Fruit fly (Drosophila melanogaster) whole organism, embryonic: Measurements from ENCODE around the gene Alg2.

Experiments
- Atf-2 ChIP-seq: fragments of 200-800 bp; sonication (Bioruptor generic); optimal IDR thresholded peaks from 2 replicates; lab custom pipeline; 2016; ENCODE audit warnings: missing biosample characterization, missing genetic modification characterization
- CG10274 ChIP-seq: fragments of 200-800 bp; sonication (Bioruptor generic); optimal IDR thresholded peaks from 3 replicates; lab custom pipeline; 2017; ENCODE audit warnings: missing biosample characterization, mild to moderate bottlenecking, missing genetic modification characterization
- CG14667 ChIP-seq: fragments of 200-800 bp; sonication (Bioruptor generic); IDR thresholded peaks from 2 replicates; pipeline ENCODE4 v1.3.6; 2022; ENCODE audit warnings: missing biosample characterization, missing genetic modification characterization
- CG16779 ChIP-seq: fragments of 200-800 bp; sonication (Bioruptor generic); IDR thresholded peaks from 2 replicates; pipeline ENCODE4 v1.3.6; 2022; ENCODE audit warnings: missing biosample characterization, missing genetic modification characterization
- CG18262 ChIP-seq: fragments of 200-800 bp; optimal IDR thresholded peaks from 3 replicates; lab custom pipeline; 2019; ENCODE audit warnings: missing biosample characterization, mild to moderate bottlenecking, missing genetic modification characterization, moderate library complexity
- CG31365 ChIP-seq: fragments of 200-800 bp; sonication (Bioruptor generic); optimal IDR thresholded peaks from 2 replicates; lab custom pipeline; 2018; ENCODE audit warnings: missing biosample characterization, mild to moderate bottlenecking, missing genetic modification characterization
- CG32767 ChIP-seq: fragments of 200-800 bp; sonication (Bioruptor generic); IDR thresholded peaks from 2 replicates; pipeline ENCODE4 v1.3.6; 2022; ENCODE audit warnings: missing biosample characterization, missing genetic modification characterization
- CG3847 ChIP-seq: fragments of 200-800 bp; sonication (Bioruptor generic); IDR thresholded peaks from 2 replicates; pipeline ENCODE4 v1.3.6; 2022; ENCODE audit warnings: missing biosample characterization, missing genetic modification characterization
- CG4617 ChIP-seq: fragments of 200-800 bp; sonication (Bioruptor generic); optimal IDR thresholded peaks from 3 replicates; lab custom pipeline; 2016; ENCODE audit warnings: missing biosample characterization, missing genetic modification characterization, borderline replicate concordance
- CG4854 ChIP-seq: fragments of 200-800 bp; sonication (Bioruptor generic); optimal IDR thresholded peaks from 2 replicates; lab custom pipeline; 2016; ENCODE audit warnings: missing biosample characterization, missing genetic modification characterization, inconsistent platforms
- CG7357 ChIP-seq: fragments of 200-800 bp; sonication (Bioruptor generic); IDR thresholded peaks from 3 replicates; pipeline ENCODE4 v1.3.6; 2022; ENCODE audit warnings: missing biosample characterization, missing genetic modification characterization
- CG8359 ChIP-seq: fragments of 200-800 bp; sonication (Bioruptor generic); optimal IDR thresholded peaks from 2 replicates; lab custom pipeline; 2017; ENCODE audit warnings: missing biosample characterization, mild to moderate bottlenecking, missing genetic modification characterization, borderline replicate concordance
- CG9437 ChIP-seq: fragments of 200-800 bp; sonication (Bioruptor generic); optimal IDR thresholded peaks from 2 replicates; lab custom pipeline; 2018; ENCODE audit warnings: missing biosample characterization, mild to moderate bottlenecking, missing genetic modification characterization
- CkIIα-i1 ChIP-seq: fragments of 200-800 bp; sonication (Bioruptor generic); IDR thresholded peaks from 2 replicates; pipeline ENCODE4 v1.3.6; 2022; ENCODE audit warnings: missing biosample characterization, missing genetic modification characterization
- D ChIP-seq, 2 experiments: fragments of 200-800 bp in 1 of 2; fragments of >200 bp in 1 of 2; sonication (Bioruptor generic) in 1 of 2; optimal IDR thresholded peaks; 2 replicates in 1 of 2; 3 replicates in 1 of 2; lab custom pipeline; 2017; ENCODE audit warnings: mild to moderate bottlenecking in 1 of 2, missing biosample characterization in 1 of 2, missing genetic modification characterization in 1 of 2, missing genetic modification reagents in 1 of 2
- Dip2 ChIP-seq: fragments of 200-800 bp; sonication (Bioruptor generic); IDR thresholded peaks from 2 replicates; pipeline ENCODE4 v1.3.6; 2022; ENCODE audit warnings: missing biosample characterization, missing genetic modification characterization
- Dip3 ChIP-seq: fragments of 200-800 bp; sonication (Bioruptor generic); optimal IDR thresholded peaks from 3 replicates; lab custom pipeline; 2016; ENCODE audit warnings: missing biosample characterization, missing genetic modification characterization
- Elba2 ChIP-seq: fragments of 200-800 bp; sonication (Bioruptor generic); optimal IDR thresholded peaks from 3 replicates; lab custom pipeline; 2016; ENCODE audit warnings: missing biosample characterization, missing genetic modification characterization
- Gug ChIP-seq: fragments of 200-800 bp; sonication (Bioruptor generic); IDR thresholded peaks from 4 replicates; pipeline ENCODE4 v1.3.6; 2022; ENCODE audit warnings: missing biosample characterization, missing genetic modification characterization
- H2.0 ChIP-seq: fragments of 200-800 bp; sonication (Bioruptor generic); IDR thresholded peaks from 2 replicates; pipeline ENCODE4 v1.3.6; 2022; ENCODE audit warnings: missing biosample characterization, missing genetic modification characterization
- HLHmδ ChIP-seq: fragments of 200-800 bp; sonication (Bioruptor generic); optimal IDR thresholded peaks from 2 replicates; lab custom pipeline; 2018; ENCODE audit warnings: missing biosample characterization, mild to moderate bottlenecking, missing genetic modification characterization, moderate library complexity
- HmgD ChIP-seq: fragments of 200-800 bp; sonication (Bioruptor generic); optimal IDR thresholded peaks from 3 replicates; lab custom pipeline; 2016; ENCODE audit warnings: missing biosample characterization, missing genetic modification characterization
- Lim3 ChIP-seq: fragments of 200-800 bp; sonication (Bioruptor generic); IDR thresholded peaks from 2 replicates; pipeline ENCODE4 v1.3.6; 2022; ENCODE audit warnings: missing biosample characterization, missing genetic modification characterization
- MTF-1 ChIP-seq: fragments of 200-800 bp; sonication (Bioruptor generic); optimal IDR thresholded peaks from 2 replicates; lab custom pipeline; 2018; ENCODE audit warnings: missing biosample characterization, mild to moderate bottlenecking, missing genetic modification characterization, borderline replicate concordance
- Nf-YB ChIP-seq: fragments of 200-800 bp; sonication (Bioruptor generic); optimal IDR thresholded peaks from 3 replicates; lab custom pipeline; 2019; ENCODE audit warnings: missing biosample characterization, mild to moderate bottlenecking, missing genetic modification characterization, moderate library complexity
- Usf ChIP-seq: fragments of 200-800 bp; sonication (Bioruptor generic); optimal IDR thresholded peaks from 2 replicates; lab custom pipeline; 2017; ENCODE audit warnings: missing genotype, missing biosample characterization, missing genetic modification characterization
- Xrp1 ChIP-seq: fragments of 200-800 bp; sonication (Bioruptor generic); IDR thresholded peaks from 2 replicates; pipeline ENCODE4 v1.3.6; 2022; ENCODE audit warnings: missing biosample characterization, missing genetic modification characterization
- ab ChIP-seq: fragments of 200-800 bp; sonication (Bioruptor generic); optimal IDR thresholded peaks from 2 replicates; lab custom pipeline; 2016; ENCODE audit warnings: missing biosample characterization, missing genetic modification characterization
- ap ChIP-seq: fragments of 200-800 bp; sonication (Bioruptor generic); IDR thresholded peaks from 2 replicates; pipeline ENCODE4 v1.3.6; 2022; ENCODE audit warnings: missing biosample characterization, missing genetic modification characterization
- bcd ChIP-seq: fragments of 200-800 bp; sonication (Bioruptor generic); optimal IDR thresholded peaks from 2 replicates; lab custom pipeline; 2017; ENCODE audit warnings: missing biosample characterization, mild to moderate bottlenecking, missing genetic modification characterization
- crp ChIP-seq, 2 experiments: fragments of 200-800 bp; sonication (Bioruptor generic); optimal IDR thresholded peaks; 2 replicates in 1 of 2; 3 replicates in 1 of 2; lab custom pipeline; 2017; ENCODE audit warnings: missing biosample characterization in 2 of 2, missing genetic modification characterization in 2 of 2, mild to moderate bottlenecking in 1 of 2, moderate library complexity in 1 of 2
- cwo ChIP-seq: fragments of 200-800 bp; sonication (Bioruptor generic); optimal IDR thresholded peaks from 3 replicates; lab custom pipeline; 2017; ENCODE audit warnings: missing biosample characterization, missing genetic modification characterization, mild to moderate bottlenecking, moderate library complexity, missing genetic modification reagents
- dan ChIP-seq: fragments of 200-800 bp; sonication (Bioruptor generic); IDR thresholded peaks from 2 replicates; pipeline ENCODE4 v1.3.6; 2022; ENCODE audit warnings: missing biosample characterization, missing genetic modification characterization
- dpn ChIP-seq, 2 experiments: fragments of 200-800 bp; sonication (Bioruptor generic); optimal IDR thresholded peaks; 3 replicates each; lab custom pipeline; 2016; ENCODE audit warnings: missing biosample characterization in 2 of 2, missing genetic modification characterization in 2 of 2
- eve ChIP-seq, 2 experiments: fragments of >200 bp; optimal IDR thresholded peaks; 2 replicates each; lab custom pipeline; 2017; ENCODE audit warnings: missing biosample characterization in 2 of 2, missing genetic modification characterization in 2 of 2
- fu2 ChIP-seq: fragments of 200-800 bp; sonication (Bioruptor generic); optimal IDR thresholded peaks from 2 replicates; lab custom pipeline; 2016; ENCODE audit warnings: missing biosample characterization, missing genetic modification characterization
- gce ChIP-seq: fragments of 200-800 bp; sonication (Bioruptor generic); IDR thresholded peaks from 3 replicates; pipeline ENCODE4 v1.3.6; 2022; ENCODE audit warnings: missing biosample characterization, missing genetic modification characterization
- insv ChIP-seq, 2 experiments: fragments of 200-800 bp; sonication (Bioruptor generic); optimal IDR thresholded peaks; 3 replicates each; lab custom pipeline; 2016 to 2018; ENCODE audit warnings: missing biosample characterization in 2 of 2, missing genetic modification characterization in 2 of 2
- inv ChIP-seq: fragments of 200-800 bp; sonication (Bioruptor generic); IDR thresholded peaks from 2 replicates; pipeline ENCODE4 v1.3.6; 2022; ENCODE audit warnings: missing biosample characterization, missing genetic modification characterization; ENCODE audit not compliant: partially characterized antibody
- jing ChIP-seq: fragments of 200-800 bp; sonication (Bioruptor generic); optimal IDR thresholded peaks from 2 replicates; lab custom pipeline; 2018; ENCODE audit warnings: missing biosample characterization, mild to moderate bottlenecking, missing genetic modification characterization
- jumu ChIP-seq: fragments of 200-800 bp; sonication (Bioruptor generic); optimal IDR thresholded peaks from 3 replicates; lab custom pipeline; 2016; ENCODE audit warnings: missing biosample characterization, missing genetic modification characterization
- ken ChIP-seq: fragments of 200-800 bp; sonication (Bioruptor generic); IDR thresholded peaks from 3 replicates; pipeline ENCODE4 v1.3.6; 2022; ENCODE audit warnings: missing biosample characterization, missing genetic modification characterization
- nom ChIP-seq: fragments of 200-800 bp; sonication (Bioruptor generic); optimal IDR thresholded peaks from 2 replicates; lab custom pipeline; 2017; ENCODE audit warnings: missing biosample characterization, missing genetic modification characterization, mild to moderate bottlenecking, moderate library complexity, missing genetic modification reagents
- pan ChIP-seq, 4 experiments: fragments of >200 bp in 3 of 4; fragments of 200-800 bp in 1 of 4; sonication (Bioruptor generic) in 1 of 4; optimal IDR thresholded peaks in 3 of 4; IDR thresholded peaks in 1 of 4; 2 replicates each; pipeline versions ENCODE4 v1.3.6 to Lab custom; 2017 to 2022; ENCODE audit warnings: missing biosample characterization in 2 of 4, missing genetic modification characterization in 2 of 4, mixed read lengths in 1 of 4
- peb ChIP-seq: fragments of 200-800 bp; sonication (Bioruptor generic); IDR thresholded peaks from 2 replicates; pipeline ENCODE4 v1.3.6; 2022; ENCODE audit warnings: missing biosample characterization, missing genetic modification characterization
- schlank ChIP-seq: fragments of 200-800 bp; sonication (Bioruptor generic); optimal IDR thresholded peaks from 2 replicates; lab custom pipeline; 2018; ENCODE audit warnings: missing biosample characterization, mild to moderate bottlenecking, missing genetic modification characterization
- sna ChIP-seq: fragments of 200-800 bp; sonication (Bioruptor generic); IDR thresholded peaks from 2 replicates; pipeline ENCODE4 v1.3.6; 2022; ENCODE audit warnings: missing biosample characterization, missing genetic modification characterization; ENCODE audit not compliant: partially characterized antibody
- unc-4 ChIP-seq: fragments of 200-800 bp; sonication (Bioruptor generic); IDR thresholded peaks from 2 replicates; pipeline ENCODE4 v1.3.6; 2022; ENCODE audit warnings: missing biosample characterization, missing genetic modification characterization; ENCODE audit not compliant: partially characterized antibody

Alg2 gene

dm6 chr3L:3194059-3194458 lies 50.5 kb downstream of the Alg2 start (continued):
- peak; percentile 82 for TF ChIP-seq CG7357 (GFP tag; lab: Robert Waterston, UW)
- TF ChIP-seq Elba2 (GFP tag; lab: Kevin White, UChicago), result peak; percentile 55
- TF ChIP-seq dpn (GFP tag; optimal IDR thresholded peaks at IDR 0.05; lab: Kevin White, UChicago), result peak; percentile 40 to 92
- TF ChIP-seq Dip2 (GFP tag; lab: Robert Waterston, UW), result peak; percentile 43; the same call in 1 of the 2 replicates
- TF ChIP-seq CG4617 (GFP tag; lab: Kevin White, UChicago), result peak; percentile 61
- peak; percentile 29 for TF ChIP-seq jumu (GFP tag; lab: Kevin White, UChicago)
- peak; percentile 90 for TF ChIP-seq ap (GFP tag; lab: Robert Waterston, UW)
- TF ChIP-seq Xrp1 (GFP tag; lab: Robert Waterston, UW), result peak; percentile 97
- peak; percentile 89 for TF ChIP-seq MTF-1 (GFP tag; lab: Kevin White, UChicago)
- peak; percentile 88 for TF ChIP-seq CG3847
- TF ChIP-seq Nf-YB, result peak; percentile 82
- peak; percentile 61 for TF ChIP-seq Dip3 (GFP tag; lab: Kevin White, UChicago)
- peak; percentile 88 for TF ChIP-seq Gug
- TF ChIP-seq CG8359, result peak; percentile 73
- no peak for TF ChIP-seq inv
- peak; percentile 90 for TF ChIP-seq CG32767
- TF ChIP-seq D (optimal IDR thresholded peaks at IDR 0.05; lab: Kevin White, UChicago), result no peak
- peak; percentile 93 for TF ChIP-seq D (GFP tag; optimal IDR thresholded peaks at IDR 0.05; lab: Kevin White, UChicago)
- peak; percentile 72 for TF ChIP-seq CG31365 (tag; lab: Kevin White, UChicago)
- peak; percentile 14 for TF ChIP-seq fu2 (GFP tag; lab: Kevin White, UChicago)
- TF ChIP-seq nom (GFP tag; lab: Kevin White, UChicago), result peak; percentile 62
- no peak for TF ChIP-seq sna (GFP tag; lab: Robert Waterston, UW)
- TF ChIP-seq CG16779 (GFP tag; lab: Robert Waterston, UW), result peak; percentile 84; the same call in 1 of the 2 replicates
- TF ChIP-seq ken (GFP tag; lab: Robert Waterston, UW), result peak; percentile 89
- TF ChIP-seq pan (optimal IDR thresholded peaks at IDR 0.05; lab: Kevin White, UChicago), result no peak
- peak in 1 of 2 experiments; percentile 97 for TF ChIP-seq pan (GFP tag; optimal IDR thresholded peaks at IDR 0.05 in 1 of 2, IDR thresholded peaks at IDR 0.05 in 1 of 2)
- TF ChIP-seq HLHmδ (GFP tag; lab: Kevin White, UChicago), result no peak
- TF ChIP-seq CkIIα-i1 (GFP tag; lab: Robert Waterston, UW), result 0 out of 2 replicates have a peak, but pooled peaks have one; percentile 15
- peak; percentile 68 for TF ChIP-seq schlank (tag; lab: Kevin White, UChicago)
- TF ChIP-seq crp (GFP tag; optimal IDR thresholded peaks at IDR 0.05; lab: Kevin White, UChicago), result peak in 1 of 2 experiments; percentile 53
- TF ChIP-seq unc-4 (GFP tag; lab: Robert Waterston, UW), result no peak
- TF ChIP-seq cwo (GFP tag; lab: Kevin White, UChicago), result peak; percentile 89
- peak; percentile 82 for TF ChIP-seq jing (GFP tag; lab: Kevin White, UChicago)
- TF ChIP-seq CG10274 (GFP tag; lab: Kevin White, UChicago), result peak; percentile 52
- TF ChIP-seq CG9437 (GFP tag; lab: Kevin White, UChicago), result peak; percentile 84
- peak; percentile 86 for TF ChIP-seq gce (GFP tag; lab: Robert Waterston, UW)
- TF ChIP-seq bcd (GFP tag; lab: Kevin White, UChicago), result peak; percentile 90
- TF ChIP-seq peb (GFP tag; lab: Robert Waterston, UW), result peak; percentile 90
- TF ChIP-seq CG14667 (GFP tag; lab: Robert Waterston, UW), result peak; percentile 90
- no peak for TF ChIP-seq ab
- TF ChIP-seq HmgD (GFP tag; lab: Kevin White, UChicago), result no peak
- peak; percentile 55 for TF ChIP-seq Lim3 (GFP tag; lab: Robert Waterston, UW)
- TF ChIP-seq eve (GFP tag; optimal IDR thresholded peaks at IDR 0.05; lab: Kevin White, UChicago), result no peak
- peak; percentile 90 for TF ChIP-seq H2.0
- peak; percentile 67 for TF ChIP-seq CG4854 (GFP tag; lab: Kevin White, UChicago)
- TF ChIP-seq insv (GFP tag; optimal IDR thresholded peaks at IDR 0.05; lab: Kevin White, UChicago), result peak in 1 of 2 experiments; percentile 11
- TF ChIP-seq Atf-2 (GFP tag; lab: Kevin White, UChicago), result peak; percentile 27
- peak; percentile 75 for TF ChIP-seq dan (GFP tag; lab: Robert Waterston, UW)
- TF ChIP-seq CG18262 (tag; lab: Kevin White, UChicago), result peak; percentile 95
- TF ChIP-seq Usf (GFP tag; lab: Kevin White, UChicago), result peak; percentile 39
